Worm (Caenorhabditis elegans): Measurements from ENCODE around the gene daf-18.

daf-18 gene

DNA sequence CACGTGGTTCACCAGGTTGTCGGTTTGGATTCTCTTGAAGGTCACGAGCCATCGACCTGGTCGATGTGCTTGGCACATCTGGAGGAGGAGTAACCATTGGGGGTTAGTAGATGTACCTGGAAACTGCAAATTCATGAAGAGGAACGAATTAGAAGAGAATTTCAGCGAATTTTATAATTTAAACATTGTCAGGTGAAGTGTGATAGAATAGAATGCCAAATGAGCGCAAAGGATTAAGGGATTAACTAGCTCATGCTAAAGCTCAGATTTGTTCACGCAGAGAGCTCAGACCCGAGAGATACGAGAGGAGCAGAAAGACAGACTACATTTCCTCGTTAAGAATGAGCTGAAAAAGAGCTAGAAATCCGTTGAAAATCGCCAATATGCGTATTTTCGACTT lies at the start of gene daf-18:
daf-18 (minus strand) TSS at position 126 of the 400 bp plus-strand sequence.
- TF ChIP-seq elt-1 (tag; optimal IDR thresholded peaks at IDR 0.05) = no peak
- TF ChIP-seq nhr-23 (tag; optimal IDR thresholded peaks at IDR 0.05) = no peak
- no peak for TF ChIP-seq crh-2 (tag; optimal IDR thresholded peaks at IDR 0.05)
- no peak for TF ChIP-seq R02D3.7 (tag; optimal IDR thresholded peaks at IDR 0.05)
- no peak for TF ChIP-seq ama-1 (optimal IDR thresholded peaks at IDR 0.05)
- TF ChIP-seq nhr-237 (tag; optimal IDR thresholded peaks at IDR 0.05) = no peak
- no peak for TF ChIP-seq C34F6.9 (tag; optimal IDR thresholded peaks at IDR 0.05)

ce11 chrIV:468307-468706 lies 43.3 kb upstream of the daf-18 start:
- no peak for TF ChIP-seq nhr-77 (tag; optimal IDR thresholded peaks at IDR 0.05)
- TF ChIP-seq aly-2 (tag; optimal IDR thresholded peaks at IDR 0.05) = no peak
- no peak for TF ChIP-seq unc-62 (GFP tag; optimal IDR thresholded peaks at IDR 0.05)
- TF ChIP-seq lin-39 (tag; optimal IDR thresholded peaks at IDR 0.05) = no peak
- no peak for TF ChIP-seq unc-39 (tag; optimal IDR thresholded peaks at IDR 0.05)
- TF ChIP-seq nhr-237 (tag; optimal IDR thresholded peaks at IDR 0.05) = no peak
- TF ChIP-seq nhr-10 (tag; optimal IDR thresholded peaks at IDR 0.05) = no peak
- no peak for TF ChIP-seq nhr-129 (tag; optimal IDR thresholded peaks at IDR 0.05)
- no peak for TF ChIP-seq R02D3.7 (tag; optimal IDR thresholded peaks at IDR 0.05)
- TF ChIP-seq sma-3 (GFP tag; optimal IDR thresholded peaks at IDR 0.05) = no peak
- no peak for TF ChIP-seq elt-3 (tag; optimal IDR thresholded peaks at IDR 0.05)
- TF ChIP-seq unc-55 (GFP tag; optimal IDR thresholded peaks at IDR 0.05) = no peak
- no peak for TF ChIP-seq sem-4 (tag; optimal IDR thresholded peaks at IDR 0.05)

DNA sequence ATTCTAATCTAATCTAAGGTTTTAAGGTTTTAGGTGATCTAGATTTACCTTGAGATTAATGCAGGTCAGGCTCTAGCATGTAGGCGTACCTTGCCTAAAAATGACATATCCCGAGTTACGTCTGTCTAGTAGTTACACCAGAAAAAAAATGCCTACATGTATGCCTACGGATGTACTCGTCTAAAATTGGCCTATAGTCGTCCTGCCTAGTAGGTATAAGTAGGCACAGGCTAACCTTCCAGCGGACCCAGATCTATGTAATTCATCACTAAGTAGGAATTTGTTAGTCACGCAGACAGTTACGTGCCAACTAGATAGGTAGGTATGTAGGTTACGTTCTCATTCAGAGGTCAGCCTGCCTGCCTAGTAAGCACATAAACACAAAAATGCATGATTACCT lies 42.3 kb upstream of the daf-18 start:
- TF ChIP-seq unc-62 (GFP tag; optimal IDR thresholded peaks at IDR 0.05) (no peak), alr-1 (tag; optimal IDR thresholded peaks at IDR 0.05) (no peak), zag-1 (tag; optimal IDR thresholded peaks at IDR 0.05) (no peak), sma-9 (GFP tag; optimal IDR thresholded peaks at IDR 0.05) (no peak), sma-9 (tag; optimal IDR thresholded peaks at IDR 0.05) (no peak)

- TF ChIP-seq snpc-4 (tag; optimal IDR thresholded peaks at IDR 0.05) (no peak), nhr-12 (tag; optimal IDR thresholded peaks at IDR 0.05) (no peak), fos-1 (tag; optimal IDR thresholded peaks at IDR 0.05) (no peak), egl-27 (tag; optimal IDR thresholded peaks at IDR 0.05) (no peak), nhr-25 (tag; optimal IDR thresholded peaks at IDR 0.05) (no peak), ceh-16 (tag; optimal IDR thresholded peaks at IDR 0.05) (no peak), sma-3 (GFP tag; optimal IDR thresholded peaks at IDR 0.05) (no peak), R02D3.7 (tag; optimal IDR thresholded peaks at IDR 0.05) (no peak), alr-1 (tag; optimal IDR thresholded peaks at IDR 0.05) (no peak), zag-1 (tag; optimal IDR thresholded peaks at IDR 0.05) (no peak), nhr-21 (tag; optimal IDR thresholded peaks at IDR 0.05) (no peak)
These were observed 41.6 kb upstream of the daf-18 start for ce11 chrIV:466569-466968.

DNA sequence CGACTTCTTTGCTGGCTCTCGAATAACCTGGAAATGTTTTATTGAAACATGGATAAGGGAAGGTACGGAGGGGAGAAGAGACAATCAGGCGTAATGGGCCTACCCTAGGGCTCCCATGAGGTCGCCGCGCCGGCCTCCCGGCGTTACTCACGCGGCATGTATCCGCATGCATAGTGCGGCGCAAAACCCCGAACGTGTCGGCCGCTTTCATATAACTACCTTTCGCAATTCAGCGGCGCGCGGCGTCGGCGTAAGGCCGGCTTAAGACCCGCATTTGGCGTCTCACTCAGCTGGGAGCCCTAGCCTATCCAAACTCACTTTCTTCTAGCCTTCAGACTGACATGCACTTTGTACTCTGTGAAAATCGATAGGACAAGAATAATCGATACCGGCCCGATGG lies 37.1 kb upstream of the daf-18 start:
- no peak for TF ChIP-seq mab-5 (tag; optimal IDR thresholded peaks at IDR 0.05)
- TF ChIP-seq unc-55 (GFP tag; optimal IDR thresholded peaks at IDR 0.05) = no peak
- TF ChIP-seq nhr-21 (tag; optimal IDR thresholded peaks at IDR 0.05) = no peak
- TF ChIP-seq crh-2 (tag; optimal IDR thresholded peaks at IDR 0.05) = no peak
- TF ChIP-seq Y55F3AM.14 (GFP tag; optimal IDR thresholded peaks at IDR 0.05) = no peak
- TF ChIP-seq lin-11 (tag; optimal IDR thresholded peaks at IDR 0.05) = no peak
- TF ChIP-seq mbf-1 (tag; optimal IDR thresholded peaks at IDR 0.05) = no peak
- no peak for TF ChIP-seq elt-3 (tag; optimal IDR thresholded peaks at IDR 0.05)
- no peak for TF ChIP-seq ama-1 (optimal IDR thresholded peaks at IDR 0.05)
- TF ChIP-seq nhr-25 (tag; optimal IDR thresholded peaks at IDR 0.05) = no peak
- no peak for TF ChIP-seq R02D3.7 (tag; optimal IDR thresholded peaks at IDR 0.05)
- no peak for TF ChIP-seq nhr-237 (tag; optimal IDR thresholded peaks at IDR 0.05)
- no peak for TF ChIP-seq fos-1 (tag; optimal IDR thresholded peaks at IDR 0.05)
- no peak for TF ChIP-seq lsy-2 (tag; optimal IDR thresholded peaks at IDR 0.05)
- TF ChIP-seq sem-4 (tag; optimal IDR thresholded peaks at IDR 0.05) = no peak
- no peak for TF ChIP-seq dmd-4 (tag; optimal IDR thresholded peaks at IDR 0.05)

- TF ChIP-seq unc-62 (GFP tag; optimal IDR thresholded peaks at IDR 0.05) (no peak), nhr-25 (tag; optimal IDR thresholded peaks at IDR 0.05) (no peak), fos-1 (tag; optimal IDR thresholded peaks at IDR 0.05) (no peak), nhr-11 (tag; optimal IDR thresholded peaks at IDR 0.05) (no peak), elt-3 (tag; optimal IDR thresholded peaks at IDR 0.05) (no peak), blmp-1 (tag; optimal IDR thresholded peaks at IDR 0.05; ENCODE audit: insufficient read depth) (no peak), ceh-16 (tag; optimal IDR thresholded peaks at IDR 0.05) (no peak), lin-11 (tag; optimal IDR thresholded peaks at IDR 0.05) (no peak), nhr-21 (tag; optimal IDR thresholded peaks at IDR 0.05) (no peak), lin-39 (tag; optimal IDR thresholded peaks at IDR 0.05) (no peak), skn-1 (tag; optimal IDR thresholded peaks at IDR 0.05) (no peak), R02D3.7 (tag; optimal IDR thresholded peaks at IDR 0.05) (no peak), unc-55 (GFP tag; optimal IDR thresholded peaks at IDR 0.05) (no peak), mbf-1 (tag; optimal IDR thresholded peaks at IDR 0.05) (no peak), nhr-237 (tag; optimal IDR thresholded peaks at IDR 0.05) (no peak)
These were observed 35.7 kb upstream of the daf-18 start, which contains the start of gene M04G7.2 for ce11 chrIV:460614-461079. TSS of gene M04G7.2 (minus strand) at chrIV:461029.

Measured in whole organism, L2 larva.